Fruit fly (Drosophila melanogaster): ENCODE measurements around the gene CG10345.
A peak's percentile ranks its signal among the peaks of the same experiment; 100 is the strongest.

The CG10345 gene

DNA sequence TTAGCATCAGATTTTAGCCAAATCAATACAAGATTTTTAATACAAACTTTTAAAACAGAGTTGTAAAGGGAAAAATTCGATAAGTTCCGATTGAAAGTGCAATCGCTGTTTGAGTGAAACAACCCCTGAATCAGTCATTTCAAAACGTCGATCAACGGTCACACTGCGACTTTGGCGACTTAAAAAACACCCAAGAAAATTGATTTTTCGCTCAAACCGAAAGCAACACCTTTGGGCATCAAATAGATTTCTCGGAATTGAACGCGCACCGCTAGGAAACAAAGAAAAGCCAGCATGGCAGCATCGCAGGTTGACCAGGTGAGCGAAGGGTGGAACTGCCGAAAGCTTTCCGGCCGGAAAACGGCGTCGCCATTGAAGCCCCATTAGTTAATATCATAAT lies 38.9 kb upstream of the CG10345 start, which contains the start of gene Arl6IP1:
TSS of gene Arl6IP1 (plus strand) at position 15 of the 400 bp plus-strand sequence.
- no peak for TF ChIP-seq CG14655 (GFP tag; optimal IDR thresholded peaks at IDR 0.05)
- no peak for TF ChIP-seq D1 (tag; optimal IDR thresholded peaks at IDR 0.05)
- no peak for TF ChIP-seq Pif1A (GFP tag; optimal IDR thresholded peaks at IDR 0.05)

DNA sequence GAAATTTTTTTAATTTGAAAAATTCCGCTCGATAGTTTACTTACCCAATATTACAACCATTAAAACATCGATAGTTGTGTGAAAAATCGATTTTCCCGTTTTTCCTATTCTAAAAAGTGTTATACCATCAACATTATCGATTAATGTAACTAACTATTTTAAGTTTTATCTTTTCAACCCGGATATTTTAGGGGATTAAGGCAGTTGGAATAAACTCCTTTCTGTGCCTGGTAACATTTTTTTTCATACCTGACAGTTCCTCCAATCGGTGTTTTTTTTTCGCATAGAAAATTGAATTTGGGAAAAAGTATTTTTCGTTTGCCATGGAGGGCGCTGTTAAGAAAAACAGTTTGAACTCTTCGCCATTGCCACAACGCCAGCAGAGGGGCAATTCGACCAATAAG lies 35.3 kb upstream of the CG10345 start, which contains the start of gene nonA-l:
TSS of gene nonA-l (plus strand) at position 201 of the 404 bp plus-strand sequence.
- TF ChIP-seq D1 (tag; optimal IDR thresholded peaks at IDR 0.05) (no peak), CG34367 (tag; optimal IDR thresholded peaks at IDR 0.05) (no peak), CG14655 (GFP tag; optimal IDR thresholded peaks at IDR 0.05) (no peak), CG13204 (GFP tag; optimal IDR thresholded peaks at IDR 0.05) (no peak), CG8301 (tag; optimal IDR thresholded peaks at IDR 0.05) (no peak), fd96Ca (GFP tag; IDR thresholded peaks at IDR 0.05) (no peak), Ets98B (GFP tag; IDR thresholded peaks at IDR 0.05) (no peak), Snoo (tag; optimal IDR thresholded peaks at IDR 0.05) (no peak), CG15710 (tag; optimal IDR thresholded peaks at IDR 0.05) (no peak), gl (tag; optimal IDR thresholded peaks at IDR 0.05) (no peak), CG12605 (GFP tag; IDR thresholded peaks at IDR 0.05) (no peak), Pif1B (GFP tag; optimal IDR thresholded peaks at IDR 0.05) (no peak), CG32121 (GFP tag; IDR thresholded peaks at IDR 0.05) (no peak), EcR (GFP tag; optimal IDR thresholded peaks at IDR 0.05) (no peak)

DNA sequence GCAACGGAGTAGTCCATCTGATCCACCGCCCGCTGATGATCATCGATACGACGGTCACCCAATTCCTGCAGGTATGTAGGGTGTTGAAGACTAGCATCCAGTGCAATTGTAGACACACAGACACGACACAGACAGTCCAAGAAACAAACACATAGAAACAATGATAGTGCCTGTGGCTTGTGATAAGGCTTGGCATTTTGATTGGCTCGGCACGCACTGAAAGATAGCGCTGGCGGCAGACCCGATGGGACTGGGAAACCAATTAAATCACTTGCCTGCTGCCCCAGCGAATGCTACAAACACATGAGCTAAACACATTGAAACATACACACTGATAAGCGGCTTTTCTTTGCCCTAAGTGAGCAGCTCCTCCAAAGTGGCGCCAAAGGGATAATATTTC lies 28.0 kb upstream of the CG10345 start:
- TF ChIP-seq D1 (tag; optimal IDR thresholded peaks at IDR 0.05) (no peak), rn (GFP tag; IDR thresholded peaks at IDR 0.05) (no peak), CG34367 (tag; optimal IDR thresholded peaks at IDR 0.05) (no peak), fd96Ca (GFP tag; IDR thresholded peaks at IDR 0.05) (no peak), CG14655 (GFP tag; optimal IDR thresholded peaks at IDR 0.05) (no peak), Ets98B (GFP tag; IDR thresholded peaks at IDR 0.05) (no peak), CG17806 (tag; optimal IDR thresholded peaks at IDR 0.05) (no peak), CG4496 (GFP tag; IDR thresholded peaks at IDR 0.05) (no peak), CG10348 (GFP tag; IDR thresholded peaks at IDR 0.05) (no peak), Pif1A (GFP tag; optimal IDR thresholded peaks at IDR 0.05) (no peak), Pif1B (GFP tag; optimal IDR thresholded peaks at IDR 0.05) (no peak)

DNA sequence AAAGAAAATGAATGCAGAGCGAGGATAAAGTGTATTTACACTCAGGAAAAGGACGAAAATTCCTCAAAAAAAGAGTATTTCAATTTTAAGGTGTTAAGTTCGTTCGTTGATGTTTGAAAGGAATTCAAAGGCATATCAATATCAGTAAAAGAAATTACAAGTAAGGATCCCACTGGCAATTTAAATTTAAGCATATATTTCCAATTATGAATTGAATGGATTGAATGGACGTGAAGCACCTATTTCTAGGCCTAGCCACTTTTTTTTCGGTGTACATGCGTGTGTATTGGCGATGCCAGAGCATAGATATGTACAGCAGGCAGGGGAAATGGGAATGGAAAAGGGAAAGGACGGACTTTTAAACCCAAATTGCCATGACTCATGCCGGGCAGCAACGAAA lies 25.9 kb upstream of the CG10345 start:
- TF ChIP-seq CG14655 (GFP tag; optimal IDR thresholded peaks at IDR 0.05) (no peak), CG15710 (tag; optimal IDR thresholded peaks at IDR 0.05) (no peak), fd96Ca (GFP tag; IDR thresholded peaks at IDR 0.05) (no peak), CG9948 (tag; optimal IDR thresholded peaks at IDR 0.05) (no peak)

DNA sequence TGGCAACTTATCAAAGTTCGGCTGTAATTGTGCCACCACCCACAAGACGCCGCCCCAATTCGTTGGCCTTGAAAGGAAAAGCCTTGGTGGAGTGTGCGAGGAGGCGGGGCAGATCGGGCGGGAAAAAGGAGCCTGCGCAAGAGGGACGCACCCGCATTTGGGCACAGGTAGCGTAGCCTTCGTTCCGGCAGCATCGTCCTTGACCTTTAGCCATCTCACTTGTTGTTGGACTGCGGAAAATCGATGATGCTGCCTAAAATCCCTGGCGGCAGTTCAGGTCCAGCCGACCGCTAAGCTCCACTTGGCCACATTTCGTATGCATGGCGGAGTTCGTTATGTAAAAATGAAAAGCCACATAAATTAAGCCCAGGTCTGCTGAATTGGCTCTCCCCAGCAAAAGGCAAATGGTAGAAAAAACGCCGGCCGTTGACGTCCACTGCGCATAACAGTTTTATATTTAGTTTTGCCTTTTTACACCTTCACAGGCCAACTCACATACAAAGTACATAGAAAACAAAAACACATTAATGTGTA lies 22.3 kb upstream of the CG10345 start:
- TF ChIP-seq CG8159 (tag; optimal IDR thresholded peaks at IDR 0.05): no peak
- TF ChIP-seq CG10348 (GFP tag; IDR thresholded peaks at IDR 0.05): no peak
- TF ChIP-seq rn (GFP tag; IDR thresholded peaks at IDR 0.05): no peak
- no peak for TF ChIP-seq CG8301 (tag; optimal IDR thresholded peaks at IDR 0.05)
- TF ChIP-seq Pif1A (GFP tag; optimal IDR thresholded peaks at IDR 0.05): no peak
- TF ChIP-seq Snoo (tag; optimal IDR thresholded peaks at IDR 0.05): no peak
- no peak for TF ChIP-seq CG9948 (tag; optimal IDR thresholded peaks at IDR 0.05)
- TF ChIP-seq gl (tag; optimal IDR thresholded peaks at IDR 0.05): no peak
- no peak for TF ChIP-seq CG4496 (GFP tag; IDR thresholded peaks at IDR 0.05)
- TF ChIP-seq CG34367 (tag; optimal IDR thresholded peaks at IDR 0.05): no peak
- no peak for TF ChIP-seq CG14655 (GFP tag; optimal IDR thresholded peaks at IDR 0.05)
- no peak for TF ChIP-seq CG32121 (GFP tag; IDR thresholded peaks at IDR 0.05)
- TF ChIP-seq fd96Ca (GFP tag; IDR thresholded peaks at IDR 0.05): no peak
- TF ChIP-seq EcR (GFP tag; optimal IDR thresholded peaks at IDR 0.05): no peak
- no peak for TF ChIP-seq Pif1B (GFP tag; optimal IDR thresholded peaks at IDR 0.05)
- TF ChIP-seq D1 (tag; optimal IDR thresholded peaks at IDR 0.05): no peak
- TF ChIP-seq CG12605 (GFP tag; IDR thresholded peaks at IDR 0.05): no peak

DNA sequence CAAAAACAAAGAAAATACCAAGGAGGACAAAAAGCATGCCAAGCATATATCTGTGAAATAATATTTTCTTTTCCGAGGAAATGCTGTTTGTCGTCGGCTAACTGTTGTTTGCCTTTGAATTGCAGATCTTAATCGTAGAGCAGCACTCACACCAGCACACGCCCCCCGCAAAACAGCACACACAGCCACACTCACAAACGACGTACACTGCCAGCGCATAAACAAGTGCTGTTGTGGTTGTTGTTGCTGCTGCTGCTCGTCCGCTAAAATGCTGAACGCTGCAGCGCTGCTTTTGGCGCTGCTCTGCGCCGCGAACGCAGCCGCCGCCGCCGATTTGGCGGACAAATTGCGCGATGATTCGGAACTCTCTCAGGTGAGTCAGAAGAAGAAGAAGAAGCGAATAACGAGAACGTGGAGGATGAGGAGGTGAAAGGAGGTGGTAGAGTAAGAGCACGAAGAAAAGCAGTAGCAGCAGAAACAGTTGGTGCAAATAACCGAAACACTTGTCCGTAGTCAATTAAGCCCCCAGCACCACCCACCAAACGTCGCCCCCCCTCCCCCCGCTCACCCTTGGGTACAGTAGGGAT lies 21.3 kb upstream of the CG10345 start:
- TF ChIP-seq CG13204 (GFP tag; optimal IDR thresholded peaks at IDR 0.05): peak; percentile 94
- TF ChIP-seq CG17806 (tag; optimal IDR thresholded peaks at IDR 0.05): no peak
- TF ChIP-seq EcR (GFP tag; optimal IDR thresholded peaks at IDR 0.05): peak; percentile 34

DNA sequence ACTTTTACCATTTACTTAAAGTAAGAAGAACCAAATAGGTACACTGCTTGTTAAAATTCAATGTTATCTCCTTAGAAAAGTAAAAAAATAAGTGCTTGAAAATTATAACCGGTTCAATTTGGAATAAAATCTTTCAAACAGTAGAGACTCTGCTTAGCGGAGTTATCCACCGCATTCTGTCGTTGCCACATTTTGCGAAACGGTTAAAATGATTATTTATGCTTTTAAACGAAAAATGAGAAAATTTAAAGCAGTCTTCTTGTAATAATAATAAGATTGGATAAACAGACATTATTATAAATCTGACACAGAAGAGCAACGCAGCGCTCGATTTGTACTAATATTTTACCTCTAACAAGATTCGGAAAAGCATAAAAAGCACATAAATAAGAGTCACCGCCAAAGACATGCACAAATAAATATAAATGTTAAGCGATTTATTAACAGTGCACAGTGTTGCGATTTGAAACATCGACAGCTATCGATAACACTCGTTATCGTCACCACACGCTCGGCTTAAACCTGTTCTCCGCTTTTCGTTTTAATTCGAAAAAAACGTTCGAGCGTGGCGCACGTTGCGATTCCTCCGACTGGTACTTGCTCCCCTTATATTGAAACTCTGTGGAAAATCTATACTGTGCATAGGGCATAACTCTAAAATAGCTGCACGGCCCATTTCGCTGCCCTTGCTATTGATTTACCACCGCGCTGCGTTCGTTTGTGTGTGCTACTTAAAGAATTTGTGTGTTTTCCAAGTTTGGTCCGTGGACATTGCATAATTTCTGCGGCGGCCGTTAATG lies 20.3 kb upstream of the CG10345 start, which contains the start of gene Fas1:
TSS of gene Fas1 (plus strand) at position 489 of the 800 bp plus-strand sequence.
- TF ChIP-seq CG9948 (tag; optimal IDR thresholded peaks at IDR 0.05) (no peak), gl (tag; optimal IDR thresholded peaks at IDR 0.05) (no peak), fd96Ca (GFP tag; IDR thresholded peaks at IDR 0.05) (0 out of 3 replicates have a peak, but pooled peaks have one; percentile 36), CG13204 (GFP tag; optimal IDR thresholded peaks at IDR 0.05) (no peak), CG32121 (GFP tag; IDR thresholded peaks at IDR 0.05) (no peak), Ets98B (GFP tag; IDR thresholded peaks at IDR 0.05) (0 out of 2 replicates have a peak, but pooled peaks have one; percentile 12), CG4496 (GFP tag; IDR thresholded peaks at IDR 0.05) (no peak), CG17806 (tag; optimal IDR thresholded peaks at IDR 0.05) (no peak), CG14655 (GFP tag; optimal IDR thresholded peaks at IDR 0.05) (no peak), EcR (GFP tag; optimal IDR thresholded peaks at IDR 0.05) (no peak), CG15710 (tag; optimal IDR thresholded peaks at IDR 0.05) (no peak), D1 (tag; optimal IDR thresholded peaks at IDR 0.05) (no peak), Pif1B (GFP tag; optimal IDR thresholded peaks at IDR 0.05) (no peak), CG12605 (GFP tag; IDR thresholded peaks at IDR 0.05) (no peak)
